Worm (Caenorhabditis elegans): ENCODE data around the gene F52E1.9.

ce11 chrV:8417271-8417670 is 14.8 kb upstream of the F52E1.9 start:
- no peak for TF ChIP-seq skn-1 (tag; optimal IDR thresholded peaks at IDR 0.05)
- TF ChIP-seq unc-62 (GFP tag; optimal IDR thresholded peaks at IDR 0.05), result no peak
- TF ChIP-seq ztf-11 (tag; optimal IDR thresholded peaks at IDR 0.05), result no peak
- TF ChIP-seq eor-1 (tag; optimal IDR thresholded peaks at IDR 0.05), result no peak

Data from whole organism, L3 larva.